Fruit fly (Drosophila melanogaster) whole organism, prepupa: ENCODE data around the gene Dad.
A peak's percentile ranks its signal among the peaks of the same experiment; 100 is the strongest.

Source experiments
- CG10631 ChIP-seq: fragments of 200-800 bp; sonication (Bioruptor generic); optimal IDR thresholded peaks from 2 replicates; lab custom pipeline; 2016; ENCODE audit warnings: missing biosample characterization, missing genetic modification characterization
- CG10669 ChIP-seq: fragments of 200-800 bp; sonication (Bioruptor generic); optimal IDR thresholded peaks from 3 replicates; lab custom pipeline; 2018; ENCODE audit warnings: missing biosample characterization, mild to moderate bottlenecking, missing genetic modification characterization, moderate library complexity
- CG11294 ChIP-seq: fragments of 200-800 bp; sonication (Bioruptor generic); IDR thresholded peaks from 2 replicates; pipeline ENCODE4 v1.3.6; 2022; ENCODE audit warnings: missing biosample characterization, missing genetic modification characterization
- CG1621 ChIP-seq: fragments of 200-800 bp; sonication (Bioruptor generic); optimal IDR thresholded peaks from 3 replicates; lab custom pipeline; 2018; ENCODE audit warnings: missing biosample characterization, mild to moderate bottlenecking, missing genetic modification characterization
- CG16779 ChIP-seq: fragments of 200-800 bp; sonication (Bioruptor generic); optimal IDR thresholded peaks from 3 replicates; lab custom pipeline; 2017; ENCODE audit warnings: missing biosample characterization, mild to moderate bottlenecking, missing genetic modification characterization
- CG3032 ChIP-seq: fragments of 200-800 bp; optimal IDR thresholded peaks from 2 replicates; lab custom pipeline; 2019; ENCODE audit warnings: missing biosample characterization, mild to moderate bottlenecking, missing genetic modification characterization, moderate library complexity
- CG31627 ChIP-seq: fragments of 200-800 bp; sonication (Bioruptor generic); optimal IDR thresholded peaks from 3 replicates; lab custom pipeline; 2016; ENCODE audit warnings: missing biosample characterization, missing genetic modification characterization
- CG32006 ChIP-seq: fragments of 200-800 bp; sonication (Bioruptor generic); optimal IDR thresholded peaks from 3 replicates; lab custom pipeline; 2017; ENCODE audit warnings: missing biosample characterization, mild to moderate bottlenecking, missing genetic modification characterization
- CG3919 ChIP-seq: fragments of 200-800 bp; sonication (Bioruptor generic); optimal IDR thresholded peaks from 3 replicates; lab custom pipeline; 2016; ENCODE audit warnings: missing biosample characterization, missing genetic modification characterization
- CG6163 ChIP-seq: fragments of 200-800 bp; sonication (Bioruptor generic); IDR thresholded peaks from 3 replicates; pipeline ENCODE4 v1.3.6; 2022; ENCODE audit warnings: missing biosample characterization, missing genetic modification characterization
- CG6792 ChIP-seq: fragments of 200-800 bp; sonication (Bioruptor generic); optimal IDR thresholded peaks from 3 replicates; lab custom pipeline; 2016; ENCODE audit warnings: missing biosample characterization, missing genetic modification characterization
- CG6808 ChIP-seq: fragments of 200-800 bp; sonication (Bioruptor generic); optimal IDR thresholded peaks from 3 replicates; lab custom pipeline; 2017; ENCODE audit warnings: missing biosample characterization, missing genetic modification characterization, mild to moderate bottlenecking, moderate library complexity, missing genetic modification reagents
- CG6854 ChIP-seq: fragments of 200-800 bp; sonication (Bioruptor generic); optimal IDR thresholded peaks from 2 replicates; lab custom pipeline; 2017; ENCODE audit warnings: missing biosample characterization, mild to moderate bottlenecking, missing genetic modification characterization
- CG8632 ChIP-seq: fragments of 200-800 bp; sonication (Bioruptor generic); optimal IDR thresholded peaks from 3 replicates; lab custom pipeline; 2016; ENCODE audit warnings: missing biosample characterization, missing genetic modification characterization
- CG9139 ChIP-seq: fragments of 200-800 bp; sonication (Bioruptor generic); optimal IDR thresholded peaks from 3 replicates; lab custom pipeline; 2017; ENCODE audit warnings: missing biosample characterization, mild to moderate bottlenecking, missing genetic modification characterization
- Eip75B ChIP-seq: fragments of 200-800 bp; sonication (Bioruptor generic); optimal IDR thresholded peaks from 3 replicates; lab custom pipeline; 2016; ENCODE audit warnings: missing biosample characterization, missing genetic modification characterization
- Eip78C ChIP-seq: fragments of 200-800 bp; sonication (Bioruptor generic); peaks from one replicate; lab custom pipeline; 2016; ENCODE audit warnings: missing biosample characterization, missing genetic modification characterization
- Eip93F ChIP-seq: fragments of 200-800 bp; sonication (Bioruptor generic); optimal IDR thresholded peaks from 2 replicates; lab custom pipeline; 2016; ENCODE audit warnings: missing biosample characterization, mild to moderate bottlenecking, missing genetic modification characterization
- Ets96B ChIP-seq: fragments of 200-800 bp; optimal IDR thresholded peaks from 2 replicates; lab custom pipeline; 2019; ENCODE audit warnings: missing biosample characterization, mild to moderate bottlenecking, missing genetic modification characterization, moderate library complexity
- Hr38 ChIP-seq: sonication (Bioruptor generic); optimal IDR thresholded peaks from 2 replicates; lab custom pipeline; 2016; ENCODE audit warnings: missing biosample characterization, missing genetic modification characterization
- Hr39 ChIP-seq: fragments of 200-800 bp; sonication (Bioruptor generic); optimal IDR thresholded peaks from 2 replicates; lab custom pipeline; 2016; ENCODE audit warnings: missing biosample characterization, missing genetic modification characterization
- Lpt ChIP-seq: fragments of 200-800 bp; sonication (Bioruptor generic); optimal IDR thresholded peaks from 3 replicates; lab custom pipeline; 2016; ENCODE audit warnings: missing biosample characterization, missing genetic modification characterization
- Met ChIP-seq: fragments of 200-800 bp; sonication (Bioruptor generic); optimal IDR thresholded peaks from 3 replicates; lab custom pipeline; 2016; ENCODE audit warnings: missing biosample characterization, missing genetic modification characterization
- Smox ChIP-seq: fragments of 200-800 bp; sonication (Bioruptor generic); optimal IDR thresholded peaks from 3 replicates; lab custom pipeline; 2016; ENCODE audit warnings: missing biosample characterization, missing genetic modification characterization
- Sox102F ChIP-seq: fragments of 200-800 bp; sonication (Bioruptor generic); optimal IDR thresholded peaks from 2 replicates; lab custom pipeline; 2016; ENCODE audit warnings: missing biosample characterization, mild to moderate bottlenecking, missing genetic modification characterization
- Sox14 ChIP-seq: fragments of 200-800 bp; sonication (Bioruptor generic); optimal IDR thresholded peaks from 3 replicates; lab custom pipeline; 2016; ENCODE audit warnings: missing biosample characterization, missing genetic modification characterization
- Sox15 ChIP-seq: fragments of 200-800 bp; sonication (Bioruptor generic); optimal IDR thresholded peaks from 3 replicates; lab custom pipeline; 2016; ENCODE audit warnings: missing biosample characterization, missing genetic modification characterization
- achi ChIP-seq: fragments of 200-800 bp; sonication (Bioruptor generic); optimal IDR thresholded peaks from 3 replicates; lab custom pipeline; 2016; ENCODE audit warnings: missing biosample characterization, missing genetic modification characterization
- acj6 ChIP-seq: fragments of 200-800 bp; sonication (Bioruptor generic); optimal IDR thresholded peaks from 3 replicates; lab custom pipeline; 2016; ENCODE audit warnings: missing biosample characterization, missing genetic modification characterization
- cyc ChIP-seq: fragments of 200-800 bp; sonication (Bioruptor generic); optimal IDR thresholded peaks from 3 replicates; lab custom pipeline; 2016; ENCODE audit warnings: missing biosample characterization, missing genetic modification characterization
- dac ChIP-seq: fragments of 200-800 bp; sonication (Bioruptor generic); optimal IDR thresholded peaks from 2 replicates; lab custom pipeline; 2017; ENCODE audit warnings: missing biosample characterization, mild to moderate bottlenecking, missing genetic modification characterization
- dsx ChIP-seq: fragments of 200-800 bp; optimal IDR thresholded peaks from 3 replicates; lab custom pipeline; 2019; ENCODE audit warnings: missing biosample characterization, mild to moderate bottlenecking, missing genetic modification characterization, moderate library complexity; ENCODE audit not compliant: poor library complexity, severe bottlenecking
- eg ChIP-seq: fragments of 200-800 bp; sonication (Bioruptor generic); IDR thresholded peaks from 3 replicates; pipeline ENCODE4 v1.3.6; 2022; ENCODE audit warnings: missing biosample characterization, missing genetic modification characterization
- esn ChIP-seq: fragments of 200-800 bp; sonication (Bioruptor generic); optimal IDR thresholded peaks from 2 replicates; lab custom pipeline; 2016; ENCODE audit warnings: missing biosample characterization, mild to moderate bottlenecking, missing genetic modification characterization, moderate library complexity
- fd59A ChIP-seq: fragments of 200-800 bp; sonication (Bioruptor generic); optimal IDR thresholded peaks from 2 replicates; lab custom pipeline; 2017; ENCODE audit warnings: missing biosample characterization, mild to moderate bottlenecking, missing genetic modification characterization, missing genetic modification reagents
- fd85E ChIP-seq: fragments of 200-800 bp; sonication (Bioruptor generic); optimal IDR thresholded peaks from 3 replicates; lab custom pipeline; 2016; ENCODE audit warnings: missing biosample characterization, missing genetic modification characterization
- fkh ChIP-seq: fragments of 200-800 bp; sonication (Bioruptor generic); optimal IDR thresholded peaks from 3 replicates; lab custom pipeline; 2017; ENCODE audit warnings: missing biosample characterization, mild to moderate bottlenecking, missing genetic modification characterization, moderate library complexity
- lz ChIP-seq: fragments of 200-800 bp; sonication (Bioruptor generic); optimal IDR thresholded peaks from 3 replicates; lab custom pipeline; 2016; ENCODE audit warnings: missing biosample characterization, missing genetic modification characterization
- pdm3 ChIP-seq: fragments of 200-800 bp; sonication (Bioruptor generic); optimal IDR thresholded peaks from 3 replicates; lab custom pipeline; 2016; ENCODE audit warnings: missing biosample characterization, missing genetic modification characterization
- salr ChIP-seq, 2 experiments: fragments of 200-800 bp; sonication (Bioruptor generic); optimal IDR thresholded peaks; 3 replicates each; lab custom pipeline; 2016 to 2018; ENCODE audit warnings: missing biosample characterization in 2 of 2, missing genetic modification characterization in 2 of 2, mild to moderate bottlenecking in 1 of 2
- spab ChIP-seq: fragments of 200-800 bp; sonication (Bioruptor generic); optimal IDR thresholded peaks from 2 replicates; lab custom pipeline; 2017; ENCODE audit warnings: missing biosample characterization, mild to moderate bottlenecking, missing genetic modification characterization, missing genetic modification reagents
- ss ChIP-seq, 2 experiments: fragments of 200-800 bp; sonication (Bioruptor generic); optimal IDR thresholded peaks; 2 replicates in 1 of 2; 3 replicates in 1 of 2; lab custom pipeline; 2017 to 2018; ENCODE audit warnings: mild to moderate bottlenecking in 2 of 2, missing biosample characterization in 2 of 2, missing genetic modification characterization in 2 of 2, moderate library complexity in 1 of 2
- svp ChIP-seq: fragments of 200-800 bp; sonication (Bioruptor generic); peaks from one replicate; lab custom pipeline; 2016; ENCODE audit warnings: missing biosample characterization, missing genetic modification characterization
- topi ChIP-seq: fragments of 200-800 bp; sonication (Bioruptor generic); optimal IDR thresholded peaks from 3 replicates; lab custom pipeline; 2016; ENCODE audit warnings: missing biosample characterization, missing genetic modification characterization
- vri ChIP-seq: fragments of 200-800 bp; sonication (Bioruptor generic); optimal IDR thresholded peaks from 3 replicates; lab custom pipeline; 2016; ENCODE audit warnings: missing biosample characterization, mild to moderate bottlenecking, missing genetic modification characterization

Gene Dad

DNA sequence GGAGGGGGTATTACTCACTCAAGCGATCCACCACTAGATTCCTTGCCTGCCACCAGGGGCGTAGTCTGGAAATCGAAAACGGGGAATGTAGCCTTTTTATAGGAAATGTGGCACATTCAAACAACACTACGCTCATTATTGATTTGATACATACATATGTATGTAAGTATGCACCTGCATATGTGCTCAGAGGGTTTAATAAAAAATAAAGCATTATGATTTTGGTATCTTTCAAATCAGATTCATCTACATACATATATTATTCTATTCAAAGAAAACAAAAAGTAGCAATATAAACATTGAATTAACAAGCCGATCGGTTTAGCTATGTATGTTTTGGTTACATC is 3.1 kb downstream of the Dad start (continued):
- TF ChIP-seq ss (GFP tag; optimal IDR thresholded peaks at IDR 0.05; lab: Kevin White, UChicago) (no peak), CG11294 (GFP tag; lab: Robert Waterston, UW) (no peak), Sox15 (GFP tag; lab: Kevin White, UChicago) (no peak), CG10631 (GFP tag; lab: Kevin White, UChicago) (peak; percentile 62), CG10669 (GFP tag; lab: Kevin White, UChicago) (peak; percentile 53), spab (peak; percentile 44), CG1621 (tag; lab: Kevin White, UChicago) (no peak), Hr38 (GFP tag; lab: Kevin White, UChicago) (no peak), Eip75B (GFP tag; lab: Kevin White, UChicago) (peak; percentile 21), CG9139 (GFP tag; lab: Kevin White, UChicago) (no peak), CG6792 (GFP tag; lab: Kevin White, UChicago) (no peak), CG16779 (tag; lab: Kevin White, UChicago) (no peak), dsx (GFP tag; lab: Kevin White, UChicago) (no peak), CG32006 (GFP tag; lab: Kevin White, UChicago) (peak; percentile 73), Ets96B (tag; lab: Kevin White, UChicago) (peak; percentile 49), Sox102F (GFP tag; lab: Kevin White, UChicago) (no peak), CG6854 (GFP tag; lab: Kevin White, UChicago) (no peak), CG6808 (GFP tag; lab: Kevin White, UChicago) (peak; percentile 59), Met (GFP tag; lab: Kevin White, UChicago) (peak; percentile 46), eg (GFP tag; lab: Robert Waterston, UW) (peak; percentile 32; the same call in 1 of the 3 replicates), CG3032 (tag; lab: Kevin White, UChicago) (peak; percentile 55), svp (GFP tag; lab: Kevin White, UChicago) (peak; percentile 29)

DNA sequence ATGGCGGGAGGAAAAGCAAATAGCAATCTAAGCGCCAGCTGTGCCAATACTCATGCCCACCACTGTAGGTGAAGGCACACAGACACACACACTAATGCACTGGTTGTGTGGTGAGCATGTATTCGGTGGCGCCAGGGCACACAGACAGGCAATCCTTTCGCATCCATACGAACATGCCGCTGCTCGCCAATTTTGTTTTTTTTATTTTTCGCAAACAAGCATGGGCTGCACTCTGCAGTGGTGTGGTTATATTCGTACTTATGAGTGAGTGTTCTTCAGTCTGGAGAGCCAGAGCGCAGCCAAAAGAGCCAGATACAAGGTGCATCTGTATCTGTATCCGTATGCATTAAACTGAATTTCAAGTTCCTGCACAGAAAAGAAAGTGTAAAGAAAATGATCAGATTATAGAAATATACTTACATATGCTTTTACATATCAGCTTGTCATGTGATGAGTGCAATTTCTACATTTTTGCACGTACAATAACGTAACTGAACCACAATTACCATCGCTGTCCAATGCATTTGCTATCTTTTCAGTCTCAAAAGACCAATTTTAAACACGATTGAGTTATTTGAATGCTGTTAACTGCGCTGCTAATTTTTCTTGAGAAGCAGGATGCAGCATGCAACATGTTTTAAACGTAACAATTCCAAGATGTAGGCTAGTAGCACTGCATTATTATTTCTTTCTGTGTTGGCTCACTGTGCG is 5.4 kb downstream of the Dad start:
- TF ChIP-seq pdm3 (peak; percentile 90), CG10669 (GFP tag; lab: Kevin White, UChicago) (peak; percentile 86), acj6 (GFP tag; lab: Kevin White, UChicago) (peak; percentile 87), fd85E (GFP tag; lab: Kevin White, UChicago) (peak; percentile 26), CG11294 (GFP tag; lab: Robert Waterston, UW) (peak; percentile 41), salr (GFP tag; optimal IDR thresholded peaks at IDR 0.05; lab: Kevin White, UChicago) (peak; percentile 74 to 95), CG3919 (GFP tag; lab: Kevin White, UChicago) (peak; percentile 88), Eip93F (GFP tag; lab: Kevin White, UChicago) (no peak), Smox (GFP tag; lab: Kevin White, UChicago) (peak; percentile 74), svp (GFP tag; lab: Kevin White, UChicago) (peak; percentile 95), cyc (peak; percentile 76), Eip78C (GFP tag; lab: Kevin White, UChicago) (peak; percentile 97), Sox15 (GFP tag; lab: Kevin White, UChicago) (peak; percentile 92), dsx (GFP tag; lab: Kevin White, UChicago) (peak; percentile 69), CG6808 (GFP tag; lab: Kevin White, UChicago) (peak; percentile 85), lz (GFP tag; lab: Kevin White, UChicago) (peak; percentile 78), fd59A (GFP tag; lab: Kevin White, UChicago) (peak; percentile 88), achi (GFP tag; lab: Kevin White, UChicago) (peak; percentile 88), CG32006 (GFP tag; lab: Kevin White, UChicago) (peak; percentile 98), CG6163 (peak; percentile 61), topi (GFP tag; lab: Kevin White, UChicago) (peak; percentile 81), dac (GFP tag; lab: Kevin White, UChicago) (peak; percentile 90), Ets96B (tag; lab: Kevin White, UChicago) (peak; percentile 83), CG9139 (GFP tag; lab: Kevin White, UChicago) (no peak), Sox102F (GFP tag; lab: Kevin White, UChicago) (peak; percentile 71), spab (peak; percentile 87), Lpt (GFP tag; lab: Kevin White, UChicago) (peak; percentile 80), CG31627 (GFP tag; lab: Kevin White, UChicago) (peak; percentile 87), Sox14 (GFP tag; lab: Kevin White, UChicago) (peak; percentile 91), esn (peak; percentile 82), Eip75B (GFP tag; lab: Kevin White, UChicago) (peak; percentile 85), CG1621 (tag; lab: Kevin White, UChicago) (peak; percentile 78), ss (GFP tag; optimal IDR thresholded peaks at IDR 0.05; lab: Kevin White, UChicago) (peak; percentile 73 to 79), CG10631 (GFP tag; lab: Kevin White, UChicago) (peak; percentile 90), CG8632 (GFP tag; lab: Kevin White, UChicago) (peak; percentile 89), fkh (GFP tag; lab: Kevin White, UChicago) (peak; percentile 32), CG16779 (tag; lab: Kevin White, UChicago) (peak; percentile 75), Hr39 (GFP tag; lab: Kevin White, UChicago) (peak; percentile 86), vri (peak; percentile 72)
